Fruit fly (Drosophila melanogaster) whole organism, adult: ENCODE measurements around the gene CG6885.
A peak's percentile ranks its signal among the peaks of the same experiment; 100 is the strongest.

Source experiments
- CG12768 ChIP-seq: fragments of 200-800 bp; sonication (Bioruptor generic); optimal IDR thresholded peaks from 2 replicates; lab custom pipeline; 2017; ENCODE audit warnings: missing biosample characterization, missing genetic modification characterization, mild to moderate bottlenecking, moderate library complexity, missing genetic modification reagents
- CG14711 ChIP-seq: fragments of 200-800 bp; sonication (Bioruptor generic); optimal IDR thresholded peaks from 2 replicates; lab custom pipeline; 2018; ENCODE audit warnings: missing biosample characterization, mild to moderate bottlenecking, missing genetic modification characterization, moderate library complexity
- CG1620 ChIP-seq: fragments of 200-800 bp; sonication (Bioruptor generic); optimal IDR thresholded peaks from 2 replicates; lab custom pipeline; 2016; ENCODE audit warnings: missing biosample characterization, missing genetic modification characterization
- CG5204 ChIP-seq: fragments of 200-800 bp; sonication (Bioruptor generic); optimal IDR thresholded peaks from 2 replicates; lab custom pipeline; 2016; ENCODE audit warnings: missing biosample characterization, missing genetic modification characterization
- Clk ChIP-seq: fragments of 200-800 bp; sonication (Bioruptor generic); optimal IDR thresholded peaks from 2 replicates; lab custom pipeline; 2017; ENCODE audit warnings: missing biosample characterization, missing genetic modification characterization
- Crg-1 ChIP-seq: fragments of 200-800 bp; sonication (Bioruptor generic); optimal IDR thresholded peaks from 2 replicates; lab custom pipeline; 2016; ENCODE audit warnings: missing biosample characterization, missing genetic modification characterization
- Hr96 ChIP-seq: fragments of 200-800 bp; sonication (Bioruptor generic); optimal IDR thresholded peaks from 2 replicates; lab custom pipeline; 2016; ENCODE audit warnings: missing biosample characterization, missing genetic modification characterization
- pad ChIP-seq: fragments of 200-800 bp; sonication (Bioruptor generic); optimal IDR thresholded peaks from 3 replicates; lab custom pipeline; 2017; ENCODE audit warnings: missing biosample characterization, missing genetic modification characterization, mild to moderate bottlenecking, moderate library complexity, missing genetic modification reagents

DNA sequence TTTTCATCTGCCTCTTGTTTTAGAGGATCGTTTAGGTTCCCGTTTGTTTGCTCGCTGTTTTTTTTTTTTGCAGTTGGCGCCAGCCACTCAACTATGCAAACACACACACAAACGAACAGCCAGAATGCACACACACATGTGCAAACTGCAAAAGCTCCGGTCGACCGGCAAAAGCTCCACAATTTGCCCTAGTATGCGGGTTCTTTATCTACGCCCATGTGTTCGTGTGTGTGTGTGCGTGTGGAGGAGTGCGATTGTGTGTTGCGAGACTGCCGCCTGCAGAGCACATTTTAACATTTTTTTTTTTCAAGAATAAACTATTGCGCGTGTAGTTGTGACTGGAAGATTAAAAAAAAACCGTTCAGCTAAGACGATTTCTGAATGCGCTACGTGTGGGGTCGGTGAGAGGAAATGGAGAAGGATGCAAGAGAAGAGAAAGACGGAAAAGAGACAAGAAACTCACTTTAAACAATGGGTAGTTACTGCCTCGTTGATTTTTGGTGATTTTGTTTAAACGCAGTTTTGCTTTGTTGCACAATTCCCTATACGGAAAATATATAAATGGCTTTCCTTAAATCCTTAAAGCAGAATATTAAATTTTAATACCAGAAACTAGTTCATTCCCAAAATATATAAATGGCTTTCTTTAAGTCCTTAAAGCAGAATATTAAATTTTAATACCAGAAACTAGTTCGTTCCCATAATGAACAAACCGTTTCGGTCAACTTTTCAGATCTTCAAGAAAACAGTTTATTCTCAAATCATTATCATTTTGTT lies 47.1 kb downstream of the CG6885 start:
- no peak for TF ChIP-seq Crg-1
- peak; percentile 53 for TF ChIP-seq pad (GFP tag; lab: Kevin White, UChicago)
- peak; percentile 52 for TF ChIP-seq CG5204 (GFP tag; lab: Kevin White, UChicago)
- TF ChIP-seq CG1620 (GFP tag; lab: Kevin White, UChicago): peak; percentile 11
- peak; percentile 56 for TF ChIP-seq CG12768 (GFP tag; lab: Kevin White, UChicago)
- TF ChIP-seq CG14711 (tag; lab: Kevin White, UChicago): peak; percentile 8
- TF ChIP-seq Hr96 (GFP tag; lab: Kevin White, UChicago): peak; percentile 51
- TF ChIP-seq Clk (GFP tag; lab: Kevin White, UChicago): peak; percentile 22
